Fruit fly (Drosophila melanogaster) whole organism, embryonic: ENCODE measurements around the gene Syx16.

Experiments used
- Adf1 ChIP-seq: fragments of 200-800 bp; sonication (Bioruptor generic); IDR thresholded peaks from 2 replicates; pipeline ENCODE4 v1.3.6; 2022; ENCODE audit warnings: missing biosample characterization, missing genetic modification characterization
- B-H1 ChIP-seq: fragments of 200-800 bp; sonication (Bioruptor generic); IDR thresholded peaks from 3 replicates; pipeline ENCODE4 v1.3.6; 2022; ENCODE audit warnings: missing biosample characterization, missing genetic modification characterization
- Bdp1 ChIP-seq: fragments of 200-800 bp; sonication (Bioruptor generic); optimal IDR thresholded peaks from 3 replicates; lab custom pipeline; 2016; ENCODE audit warnings: missing biosample characterization, missing genetic modification characterization
- BtbVII ChIP-seq: fragments of 200-800 bp; sonication (Bioruptor generic); optimal IDR thresholded peaks from 3 replicates; lab custom pipeline; 2017; ENCODE audit warnings: missing biosample characterization, mild to moderate bottlenecking, missing genetic modification characterization
- C15 ChIP-seq: fragments of 200-800 bp; sonication (Bioruptor generic); IDR thresholded peaks from 3 replicates; pipeline ENCODE4 v1.3.6; 2022; ENCODE audit warnings: missing biosample characterization, missing genetic modification characterization
- CG1024 ChIP-seq: fragments of 200-800 bp; sonication (Bioruptor generic); IDR thresholded peaks from 2 replicates; pipeline ENCODE4 v1.3.6; 2022; ENCODE audit warnings: missing biosample characterization, missing genetic modification characterization
- CG10979 ChIP-seq: fragments of 200-800 bp; sonication (Bioruptor generic); optimal IDR thresholded peaks from 2 replicates; lab custom pipeline; 2018; ENCODE audit warnings: missing biosample characterization, mild to moderate bottlenecking, missing genetic modification characterization, moderate library complexity
- CG13296 ChIP-seq: fragments of 200-800 bp; sonication (Bioruptor generic); optimal IDR thresholded peaks from 3 replicates; lab custom pipeline; 2018; ENCODE audit warnings: missing biosample characterization, mild to moderate bottlenecking, missing genetic modification characterization
- CG14710 ChIP-seq: fragments of 200-800 bp; sonication (Bioruptor generic); optimal IDR thresholded peaks from 3 replicates; lab custom pipeline; 2019; ENCODE audit warnings: missing biosample characterization, mild to moderate bottlenecking, missing genetic modification characterization, moderate library complexity
- CG17359 ChIP-seq: fragments of 200-800 bp; sonication (Bioruptor generic); optimal IDR thresholded peaks from 3 replicates; lab custom pipeline; 2018; ENCODE audit warnings: missing biosample characterization, mild to moderate bottlenecking, missing genetic modification characterization, moderate library complexity
- CG18011 ChIP-seq: fragments of 200-800 bp; sonication (Bioruptor generic); optimal IDR thresholded peaks from 2 replicates; lab custom pipeline; 2017; ENCODE audit warnings: missing biosample characterization, missing genetic modification characterization, mild to moderate bottlenecking, moderate library complexity, missing genotype
- CG18262 ChIP-seq: fragments of 200-800 bp; optimal IDR thresholded peaks from 3 replicates; lab custom pipeline; 2019; ENCODE audit warnings: missing biosample characterization, mild to moderate bottlenecking, missing genetic modification characterization, moderate library complexity
- CG2712 ChIP-seq: fragments of 200-800 bp; optimal IDR thresholded peaks from 3 replicates; lab custom pipeline; 2019; ENCODE audit warnings: missing biosample characterization, mild to moderate bottlenecking, missing genetic modification characterization, moderate library complexity
- CG34422 ChIP-seq: fragments of 200-800 bp; sonication (Bioruptor generic); IDR thresholded peaks from 3 replicates; pipeline ENCODE4 v1.3.6; 2022; ENCODE audit warnings: missing biosample characterization, missing genetic modification characterization
- CG4707 ChIP-seq: fragments of 200-800 bp; sonication (Bioruptor generic); optimal IDR thresholded peaks from 2 replicates; lab custom pipeline; 2018; ENCODE audit warnings: missing biosample characterization, mild to moderate bottlenecking, missing genetic modification characterization, moderate library complexity
- CG6813 ChIP-seq: fragments of 200-800 bp; sonication (Bioruptor generic); optimal IDR thresholded peaks from 2 replicates; lab custom pipeline; 2017; ENCODE audit warnings: missing biosample characterization, missing genetic modification characterization, mild to moderate bottlenecking, moderate library complexity, missing genetic modification reagents
- CG7963 ChIP-seq: fragments of 200-800 bp; sonication (Bioruptor generic); IDR thresholded peaks from 3 replicates; pipeline ENCODE4 v1.3.6; 2022; ENCODE audit warnings: missing biosample characterization, missing genetic modification characterization; ENCODE audit not compliant: partially characterized antibody
- CG8359 ChIP-seq: fragments of 200-800 bp; sonication (Bioruptor generic); optimal IDR thresholded peaks from 2 replicates; lab custom pipeline; 2017; ENCODE audit warnings: missing biosample characterization, mild to moderate bottlenecking, missing genetic modification characterization, borderline replicate concordance
- CG8765 ChIP-seq: fragments of 200-800 bp; sonication (Bioruptor generic); IDR thresholded peaks from 2 replicates; pipeline ENCODE4 v1.3.6; 2022; ENCODE audit warnings: missing biosample characterization, missing genetic modification characterization
- CG9932 ChIP-seq: fragments of 200-800 bp; sonication (Bioruptor generic); IDR thresholded peaks from 2 replicates; pipeline ENCODE4 v1.3.6; 2022; ENCODE audit warnings: missing biosample characterization, missing genetic modification characterization
- Dad ChIP-seq: fragments of 200-800 bp; sonication (Bioruptor generic); optimal IDR thresholded peaks from 3 replicates; lab custom pipeline; 2016; ENCODE audit warnings: missing biosample characterization, missing genetic modification characterization
- Dip2 ChIP-seq: fragments of 200-800 bp; sonication (Bioruptor generic); IDR thresholded peaks from 2 replicates; pipeline ENCODE4 v1.3.6; 2022; ENCODE audit warnings: missing biosample characterization, missing genetic modification characterization
- Drgx ChIP-seq: fragments of 200-800 bp; sonication (Bioruptor generic); IDR thresholded peaks from 2 replicates; pipeline ENCODE4 v1.3.6; 2022; ENCODE audit warnings: missing biosample characterization, missing genetic modification characterization
- ERR ChIP-seq: fragments of 200-800 bp; sonication (Bioruptor generic); optimal IDR thresholded peaks from 2 replicates; lab custom pipeline; 2016; ENCODE audit warnings: missing biosample characterization, missing genetic modification characterization
- Elba2 ChIP-seq: fragments of 200-800 bp; sonication (Bioruptor generic); optimal IDR thresholded peaks from 3 replicates; lab custom pipeline; 2016; ENCODE audit warnings: missing biosample characterization, missing genetic modification characterization
- Fer3 ChIP-seq: fragments of 200-800 bp; sonication (Bioruptor generic); optimal IDR thresholded peaks from 2 replicates; lab custom pipeline; 2018; ENCODE audit warnings: missing biosample characterization, mild to moderate bottlenecking, missing genetic modification characterization, moderate library complexity
- HLH4C ChIP-seq: fragments of 200-800 bp; sonication (Bioruptor generic); IDR thresholded peaks from 3 replicates; pipeline ENCODE4 v1.3.6; 2022; ENCODE audit warnings: missing biosample characterization, missing genetic modification characterization; ENCODE audit not compliant: partially characterized antibody
- MESR4 ChIP-seq: fragments of 200-800 bp; sonication (Bioruptor generic); optimal IDR thresholded peaks from 2 replicates; lab custom pipeline; 2018; ENCODE audit warnings: missing biosample characterization, mild to moderate bottlenecking, missing genetic modification characterization, moderate library complexity
- NC2β ChIP-seq: fragments of 200-800 bp; sonication (Bioruptor generic); optimal IDR thresholded peaks from 2 replicates; lab custom pipeline; 2016; ENCODE audit warnings: missing biosample characterization, missing genetic modification characterization
- Opbp ChIP-seq: fragments of 200-800 bp; sonication (Bioruptor generic); IDR thresholded peaks from 3 replicates; pipeline ENCODE4 v1.3.6; 2022; ENCODE audit warnings: missing biosample characterization, missing genetic modification characterization; ENCODE audit not compliant: partially characterized antibody
- Pdp1 ChIP-seq, 2 experiments: fragments of 200-800 bp; sonication (Bioruptor generic); optimal IDR thresholded peaks; 3 replicates each; lab custom pipeline; 2016; ENCODE audit warnings: missing biosample characterization in 2 of 2, missing genetic modification characterization in 2 of 2, mild to moderate bottlenecking in 1 of 2, moderate library complexity in 1 of 2
- Rx ChIP-seq: fragments of 200-800 bp; sonication (Bioruptor generic); IDR thresholded peaks from 2 replicates; pipeline ENCODE4 v1.3.6; 2022; ENCODE audit warnings: missing biosample characterization, missing genetic modification characterization
- Sry-δ ChIP-seq: fragments of 200-800 bp; sonication (Bioruptor generic); optimal IDR thresholded peaks from 2 replicates; lab custom pipeline; 2016; ENCODE audit warnings: missing biosample characterization, missing genetic modification characterization
- ato ChIP-seq: fragments of 200-800 bp; sonication (Bioruptor generic); IDR thresholded peaks from 2 replicates; pipeline ENCODE4 v1.3.6; 2022; ENCODE audit warnings: missing biosample characterization, missing genetic modification characterization; ENCODE audit not compliant: partially characterized antibody
- bbx ChIP-seq: fragments of 200-800 bp; sonication (Bioruptor generic); IDR thresholded peaks from 2 replicates; pipeline ENCODE4 v1.3.6; 2022; ENCODE audit warnings: missing biosample characterization, missing genetic modification characterization; ENCODE audit not compliant: partially characterized antibody
- crp ChIP-seq, 2 experiments: fragments of 200-800 bp; sonication (Bioruptor generic); optimal IDR thresholded peaks; 2 replicates in 1 of 2; 3 replicates in 1 of 2; lab custom pipeline; 2017; ENCODE audit warnings: missing biosample characterization in 2 of 2, missing genetic modification characterization in 2 of 2, mild to moderate bottlenecking in 1 of 2, moderate library complexity in 1 of 2
- eve ChIP-seq, 2 experiments: fragments of >200 bp; optimal IDR thresholded peaks; 2 replicates each; lab custom pipeline; 2017; ENCODE audit warnings: missing biosample characterization in 2 of 2, missing genetic modification characterization in 2 of 2
- exex ChIP-seq: fragments of 200-800 bp; sonication (Bioruptor generic); optimal IDR thresholded peaks from 4 replicates; lab custom pipeline; 2018; ENCODE audit warnings: missing biosample characterization, mild to moderate bottlenecking, missing genetic modification characterization, moderate library complexity
- insv ChIP-seq, 2 experiments: fragments of 200-800 bp; sonication (Bioruptor generic); optimal IDR thresholded peaks; 3 replicates each; lab custom pipeline; 2016 to 2018; ENCODE audit warnings: missing biosample characterization in 2 of 2, missing genetic modification characterization in 2 of 2
- klu ChIP-seq: fragments of 200-800 bp; sonication (Bioruptor generic); IDR thresholded peaks from 2 replicates; pipeline ENCODE4 v1.3.6; 2022; ENCODE audit warnings: missing biosample characterization, missing genetic modification characterization
- prd ChIP-seq, 3 experiments: fragments of >200 bp in 2 of 3; fragments of 200-800 bp in 1 of 3; sonication (Bioruptor generic) in 1 of 3; optimal IDR thresholded peaks in 2 of 3; IDR thresholded peaks in 1 of 3; 2 replicates in 2 of 3; 3 replicates in 1 of 3; pipeline versions ENCODE4 v1.3.6 to Lab custom; 2017 to 2022; ENCODE audit warnings: missing biosample characterization in 1 of 3, missing genetic modification characterization in 1 of 3
- row ChIP-seq: fragments of 200-800 bp; sonication (Bioruptor generic); IDR thresholded peaks from 3 replicates; pipeline ENCODE4 v1.3.6; 2022; ENCODE audit warnings: missing biosample characterization, missing genetic modification characterization
- slbo ChIP-seq: fragments of 200-800 bp; sonication (Bioruptor generic); IDR thresholded peaks from 2 replicates; pipeline ENCODE4 v1.3.6; 2022; ENCODE audit warnings: missing biosample characterization, missing genetic modification characterization
- sr ChIP-seq: fragments of 200-800 bp; sonication (Bioruptor generic); IDR thresholded peaks from 3 replicates; pipeline ENCODE4 v1.3.6; 2022; ENCODE audit warnings: missing biosample characterization, missing genetic modification characterization

Syx16 gene

DNA sequence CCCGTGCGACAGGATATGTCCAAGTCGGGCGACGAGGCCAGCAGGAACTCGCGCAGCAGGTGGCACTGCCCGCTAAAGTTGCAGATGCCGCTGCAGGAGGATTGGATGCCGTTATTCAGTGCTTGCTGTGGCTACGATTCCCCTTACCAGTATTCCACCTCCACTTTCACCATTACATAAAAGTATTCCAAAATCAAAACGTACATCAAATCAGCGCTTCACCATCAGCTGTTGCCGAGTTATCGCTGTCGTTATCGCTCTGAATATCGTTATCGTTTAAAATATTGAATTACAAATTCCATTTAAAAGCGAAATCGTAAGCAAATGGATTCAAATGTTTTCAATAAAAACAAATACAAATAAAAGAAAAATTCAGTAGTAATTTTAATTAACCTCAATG lies 33.3 kb upstream of the Syx16 start, which contains the start of gene CG15456 (continued):
- TF ChIP-seq CG8359 (GFP tag; lab: Kevin White, UChicago) (no peak), NC2β (GFP tag; lab: Kevin White, UChicago) (no peak), insv (GFP tag; optimal IDR thresholded peaks at IDR 0.05; lab: Kevin White, UChicago) (no peak), Drgx (GFP tag; lab: Robert Waterston, UW) (no peak), CG18011 (GFP tag; lab: Kevin White, UChicago) (no peak), CG13296 (GFP tag; lab: Kevin White, UChicago) (no peak), eve (GFP tag; optimal IDR thresholded peaks at IDR 0.05; lab: Kevin White, UChicago) (no peak), CG1024 (GFP tag; lab: Robert Waterston, UW) (no peak), sr (GFP tag; lab: Robert Waterston, UW) (no peak), Fer3 (tag; lab: Kevin White, UChicago) (no peak), CG10979 (tag; lab: Kevin White, UChicago) (no peak), ERR (GFP tag; lab: Kevin White, UChicago) (no peak), CG14710 (tag; lab: Kevin White, UChicago) (peak; percentile 10), klu (no peak), CG7963 (no peak), BtbVII (GFP tag; lab: Kevin White, UChicago) (no peak), Adf1 (GFP tag; lab: Robert Waterston, UW) (no peak), bbx (0 out of 2 replicates have a peak, but pooled peaks have one; percentile 12), Dip2 (GFP tag; lab: Robert Waterston, UW) (no peak), ato (GFP tag; lab: Robert Waterston, UW) (peak; percentile 88), Opbp (GFP tag; lab: Robert Waterston, UW) (peak; percentile 73; the same call in 2 of the 3 replicates), prd (optimal IDR thresholded peaks at IDR 0.05; lab: Kevin White, UChicago) (no peak), prd (GFP tag; IDR thresholded peaks at IDR 0.05; lab: Robert Waterston, UW) (no peak), CG9932 (no peak), CG4707 (GFP tag; lab: Kevin White, UChicago) (no peak), Sry-δ (GFP tag; lab: Kevin White, UChicago) (peak; percentile 14), Dad (GFP tag; lab: Kevin White, UChicago) (no peak), CG8765 (no peak), CG18262 (no peak), exex (tag; lab: Kevin White, UChicago) (no peak), HLH4C (GFP tag; lab: Robert Waterston, UW) (peak; percentile 61), Rx (GFP tag; lab: Robert Waterston, UW) (no peak), row (GFP tag; lab: Robert Waterston, UW) (no peak), slbo (GFP tag; lab: Robert Waterston, UW) (no peak), CG2712 (no peak), Elba2 (GFP tag; lab: Kevin White, UChicago) (no peak), crp (GFP tag; optimal IDR thresholded peaks at IDR 0.05; lab: Kevin White, UChicago) (peak; percentile 40 to 89), CG34422 (GFP tag; lab: Robert Waterston, UW) (no peak; the same call in 2 of the 3 replicates), CG17359 (tag; lab: Kevin White, UChicago) (no peak), Pdp1 (GFP tag; optimal IDR thresholded peaks at IDR 0.05; lab: Kevin White, UChicago) (peak in 1 of 2 experiments; percentile 97), Bdp1 (GFP tag; lab: Kevin White, UChicago) (no peak), MESR4 (GFP tag; lab: Kevin White, UChicago) (peak; percentile 46), B-H1 (no peak), CG6813 (GFP tag; lab: Kevin White, UChicago) (no peak), C15 (GFP tag; lab: Robert Waterston, UW) (no peak)
